Fruit fly (Drosophila melanogaster) whole organism, pupa: ENCODE measurements around the gene CG11398.

Experiments
- CG10348 ChIP-seq: fragments of 200-800 bp; sonication (Bioruptor generic); IDR thresholded peaks from 2 replicates; pipeline ENCODE4 v1.3.6; 2022; ENCODE audit warnings: missing biosample characterization, missing genetic modification characterization
- CG12605 ChIP-seq: fragments of 200-800 bp; sonication (Bioruptor generic); IDR thresholded peaks from 2 replicates; pipeline ENCODE4 v1.3.6; 2022; ENCODE audit warnings: missing biosample characterization, missing genetic modification characterization
- CG13204 ChIP-seq: fragments of 200-800 bp; sonication (Bioruptor generic); optimal IDR thresholded peaks from 2 replicates; lab custom pipeline; 2018; ENCODE audit warnings: missing biosample characterization, mild to moderate bottlenecking, missing genetic modification characterization, moderate library complexity
- CG14655 ChIP-seq: fragments of 200-800 bp; sonication (Bioruptor generic); optimal IDR thresholded peaks from 3 replicates; lab custom pipeline; 2017; ENCODE audit warnings: mild to moderate bottlenecking, missing biosample characterization, missing genetic modification reagents, missing genetic modification characterization
- CG15710 ChIP-seq: fragments of 200-800 bp; sonication (Bioruptor generic); optimal IDR thresholded peaks from 2 replicates; lab custom pipeline; 2018; ENCODE audit warnings: missing biosample characterization, mild to moderate bottlenecking, missing genetic modification characterization, moderate library complexity
- CG17806 ChIP-seq: fragments of 200-800 bp; sonication (Bioruptor generic); optimal IDR thresholded peaks from 2 replicates; lab custom pipeline; 2018; ENCODE audit warnings: missing biosample characterization, mild to moderate bottlenecking, missing genetic modification characterization, moderate library complexity
- CG32121 ChIP-seq: fragments of 200-800 bp; sonication (Bioruptor generic); IDR thresholded peaks from 2 replicates; pipeline ENCODE4 v1.3.6; 2022; ENCODE audit warnings: missing biosample characterization, missing genetic modification characterization
- CG34367 ChIP-seq: fragments of 200-800 bp; sonication (Bioruptor generic); optimal IDR thresholded peaks from 2 replicates; lab custom pipeline; 2018; ENCODE audit warnings: missing biosample characterization, mild to moderate bottlenecking, missing genetic modification characterization
- CG4496 ChIP-seq: fragments of 200-800 bp; sonication (Bioruptor generic); IDR thresholded peaks from 3 replicates; pipeline ENCODE4 v1.3.6; 2022; ENCODE audit warnings: missing biosample characterization, missing genetic modification characterization
- CG8159 ChIP-seq: fragments of 200-800 bp; sonication (Bioruptor generic); optimal IDR thresholded peaks from 3 replicates; lab custom pipeline; 2018; ENCODE audit warnings: missing biosample characterization, mild to moderate bottlenecking, missing genetic modification characterization, moderate library complexity
- CG8301 ChIP-seq: fragments of 200-800 bp; sonication (Bioruptor generic); optimal IDR thresholded peaks from 2 replicates; lab custom pipeline; 2018; ENCODE audit warnings: missing biosample characterization, mild to moderate bottlenecking, missing genetic modification characterization
- CG9948 ChIP-seq: fragments of 200-800 bp; sonication (Bioruptor generic); optimal IDR thresholded peaks from 2 replicates; lab custom pipeline; 2018; ENCODE audit warnings: missing biosample characterization, mild to moderate bottlenecking, missing genetic modification characterization, moderate library complexity
- D1 ChIP-seq: fragments of 200-800 bp; sonication (Bioruptor generic); optimal IDR thresholded peaks from 2 replicates; lab custom pipeline; 2018; ENCODE audit warnings: missing biosample characterization, mild to moderate bottlenecking, missing genetic modification characterization, moderate library complexity
- EcR ChIP-seq: fragments of 200-800 bp; sonication (Bioruptor generic); optimal IDR thresholded peaks from 3 replicates; lab custom pipeline; 2019; ENCODE audit warnings: missing biosample characterization, missing genetic modification characterization, mild to moderate bottlenecking, moderate library complexity, missing genetic modification reagents
- Ets98B ChIP-seq: fragments of 200-800 bp; sonication (Bioruptor generic); IDR thresholded peaks from 2 replicates; pipeline ENCODE4 v1.3.6; 2022; ENCODE audit warnings: missing biosample characterization, missing genetic modification characterization
- Pif1A ChIP-seq: fragments of 200-800 bp; sonication (Bioruptor generic); optimal IDR thresholded peaks from 3 replicates; lab custom pipeline; 2016; ENCODE audit warnings: missing biosample characterization, missing genetic modification characterization
- Pif1B ChIP-seq: fragments of 200-800 bp; sonication (Bioruptor generic); optimal IDR thresholded peaks from 3 replicates; lab custom pipeline; 2016; ENCODE audit warnings: missing biosample characterization, missing genetic modification characterization
- Snoo ChIP-seq: fragments of 200-800 bp; sonication (Bioruptor generic); optimal IDR thresholded peaks from 3 replicates; lab custom pipeline; 2017; ENCODE audit warnings: missing biosample characterization, mild to moderate bottlenecking, missing genetic modification characterization, inconsistent platforms
- fd96Ca ChIP-seq: fragments of 200-800 bp; sonication (Bioruptor generic); IDR thresholded peaks from 3 replicates; pipeline ENCODE4 v1.3.6; 2022; ENCODE audit warnings: missing biosample characterization, missing genetic modification characterization
- gl ChIP-seq: fragments of 200-800 bp; sonication (Bioruptor generic); optimal IDR thresholded peaks from 2 replicates; lab custom pipeline; 2018; ENCODE audit warnings: missing biosample characterization, mild to moderate bottlenecking, missing genetic modification characterization
- rn ChIP-seq: fragments of 200-800 bp; sonication (Bioruptor generic); IDR thresholded peaks from 2 replicates; pipeline ENCODE4 v1.3.6; 2022; ENCODE audit warnings: missing biosample characterization, missing genetic modification characterization

The CG11398 gene

DNA sequence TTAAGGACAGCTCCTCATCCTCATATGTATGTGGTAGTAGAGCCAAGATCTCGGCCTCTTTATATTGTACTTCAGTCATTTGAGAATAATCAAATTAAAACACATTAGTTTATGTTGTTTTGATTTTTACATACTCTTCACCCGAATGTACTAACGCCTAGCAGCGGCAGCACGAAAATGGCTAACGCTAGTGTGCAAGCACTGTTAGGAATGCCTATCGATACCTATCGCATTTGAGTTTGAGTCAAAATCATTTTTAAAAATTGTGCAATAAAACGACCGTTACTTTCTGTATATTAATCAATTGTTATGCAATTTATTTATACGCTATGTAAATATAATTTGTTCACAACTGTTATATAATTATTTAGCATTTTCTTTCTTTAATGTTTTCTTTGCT is at the start of gene CG11398:
CG11398 (minus strand) TSS at position 157 of the 400 bp plus-strand sequence.
- TF ChIP-seq rn (GFP tag; lab: Robert Waterston, UW) = no peak
- no peak for TF ChIP-seq gl (tag; lab: Kevin White, UChicago)

DNA sequence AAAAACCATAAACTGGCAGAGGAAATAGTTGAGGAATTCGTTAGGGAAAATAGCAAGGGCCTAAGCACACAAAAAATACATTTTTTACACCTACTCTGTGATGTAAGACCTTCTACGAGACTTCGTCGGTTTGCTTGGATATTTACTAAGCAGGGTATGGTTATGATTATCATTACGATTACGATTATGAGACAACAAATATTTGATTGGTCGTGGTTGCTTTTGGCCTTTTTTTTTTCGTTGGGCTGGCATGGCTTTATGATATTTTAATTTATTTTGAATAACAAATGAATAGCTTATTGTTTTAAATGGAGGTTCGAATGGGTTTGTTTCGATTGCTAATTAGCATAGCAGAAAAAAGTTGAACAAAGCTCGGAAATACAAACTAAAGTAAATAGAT is 49.6 kb upstream of the CG11398 start:
- no peak for TF ChIP-seq CG15710
- TF ChIP-seq CG4496 = no peak
- TF ChIP-seq CG12605 (GFP tag; lab: Robert Waterston, UW) = no peak
- TF ChIP-seq CG34367 = no peak
- no peak for TF ChIP-seq fd96Ca (GFP tag; lab: Robert Waterston, UW)
- no peak for TF ChIP-seq CG8301
- TF ChIP-seq CG14655 (GFP tag; lab: Kevin White, UChicago) = no peak
- TF ChIP-seq CG17806 = no peak
- TF ChIP-seq Ets98B (GFP tag; lab: Robert Waterston, UW) = no peak
- no peak for TF ChIP-seq EcR
- no peak for TF ChIP-seq CG13204 (GFP tag; lab: Kevin White, UChicago)
- TF ChIP-seq Pif1A (GFP tag; lab: Kevin White, UChicago) = no peak
- no peak for TF ChIP-seq CG9948 (tag; lab: Kevin White, UChicago)
- no peak for TF ChIP-seq CG32121 (GFP tag; lab: Robert Waterston, UW)
- TF ChIP-seq Snoo (tag; lab: Kevin White, UChicago) = no peak

DNA sequence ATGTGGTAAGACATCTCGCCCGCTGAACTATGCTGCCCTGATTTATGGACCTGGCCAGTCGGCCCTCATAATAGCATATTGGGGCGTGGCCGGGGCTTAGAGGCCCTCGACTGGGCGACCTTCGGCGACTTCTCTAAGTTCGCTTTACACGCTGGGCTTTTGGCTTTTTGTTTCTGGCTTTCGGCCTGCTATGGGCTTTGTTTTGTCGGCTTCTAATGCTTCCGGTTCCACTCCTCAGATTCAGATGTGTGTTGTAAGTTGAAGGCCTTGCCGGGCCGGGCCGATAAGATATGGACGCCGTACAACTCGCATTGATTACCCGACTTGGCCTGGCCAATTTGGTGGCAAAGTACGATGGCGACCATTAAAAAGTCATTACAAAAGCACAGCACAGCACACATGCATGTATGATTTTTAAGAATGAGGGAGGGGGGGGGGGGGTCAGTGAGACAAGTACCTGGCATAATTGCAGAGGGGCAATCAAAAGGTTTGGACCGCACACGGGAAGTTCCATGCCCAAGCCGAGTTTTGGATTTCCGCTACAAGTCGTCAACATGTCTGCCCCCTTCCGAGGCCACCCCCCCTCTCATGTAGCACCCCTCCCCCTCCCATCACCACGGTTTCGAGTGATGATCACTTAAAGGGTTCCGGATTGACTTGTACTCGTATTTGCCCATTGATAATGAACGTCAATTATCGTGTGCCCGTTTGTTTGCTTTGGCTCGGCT is 47.7 kb upstream of the CG11398 start:
- no peak for TF ChIP-seq CG8159
- no peak for TF ChIP-seq gl (tag; lab: Kevin White, UChicago)
- TF ChIP-seq fd96Ca (GFP tag; lab: Robert Waterston, UW) = no peak

DNA sequence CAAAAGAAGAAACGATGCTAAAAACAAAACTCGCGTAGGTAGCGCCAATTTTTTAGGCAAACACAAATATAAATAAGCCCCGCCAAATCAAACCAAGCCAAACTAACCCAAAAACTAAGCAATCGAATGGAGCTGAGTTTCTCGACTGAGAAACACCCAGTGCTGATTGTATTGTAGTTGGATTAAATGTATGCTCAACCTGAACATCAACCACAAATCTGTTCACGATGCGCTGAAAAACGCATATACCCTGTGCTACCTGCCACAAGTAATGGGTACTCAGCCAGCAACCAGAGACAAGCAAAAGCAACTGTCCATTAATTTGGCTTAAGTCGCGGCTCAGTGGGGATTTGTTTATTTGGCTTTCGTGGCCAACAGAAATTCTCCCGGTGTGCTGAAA is 45.4 kb upstream of the CG11398 start:
- TF ChIP-seq Ets98B (GFP tag; lab: Robert Waterston, UW) = peak; percentile 40; the same call in 1 of the 2 replicates
- no peak for TF ChIP-seq CG8159
- TF ChIP-seq CG32121 (GFP tag; lab: Robert Waterston, UW) = no peak
- no peak for TF ChIP-seq CG8301

DNA sequence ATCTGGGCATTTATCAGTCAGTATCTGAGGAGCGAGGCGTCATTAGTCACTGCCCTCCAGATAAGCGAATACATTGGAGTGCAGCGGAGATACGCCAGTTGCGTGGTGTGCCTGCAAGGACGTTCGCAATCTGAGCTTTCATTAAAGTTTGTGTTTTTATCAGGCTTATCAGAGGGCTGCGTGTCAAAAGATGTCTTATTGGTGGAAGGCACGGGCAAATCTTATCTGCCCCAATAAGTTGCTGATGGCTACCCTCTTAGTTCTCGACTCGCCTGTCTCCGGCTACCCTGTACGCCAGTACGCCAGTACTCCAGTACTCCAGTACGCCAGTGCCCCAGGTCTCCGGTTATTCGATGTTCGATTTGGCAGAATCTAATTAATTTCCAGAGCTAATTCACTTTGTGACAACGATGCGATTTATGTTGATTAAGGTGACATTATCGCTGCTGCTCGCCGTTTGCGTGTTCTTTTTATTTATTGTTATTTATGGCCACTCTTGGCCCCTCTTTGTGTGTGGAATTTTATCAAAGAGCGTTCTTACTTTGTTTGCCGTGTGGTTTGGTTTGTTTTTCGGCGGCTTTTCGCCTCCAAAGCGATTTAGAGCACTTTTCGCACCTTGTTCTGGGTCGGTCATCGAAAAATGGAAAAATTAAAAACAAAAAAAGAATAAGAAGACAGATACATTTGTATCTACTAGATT is 41.9 kb upstream of the CG11398 start:
- TF ChIP-seq CG17806 = no peak
- TF ChIP-seq EcR = no peak
- no peak for TF ChIP-seq Snoo (tag; lab: Kevin White, UChicago)
- TF ChIP-seq gl (tag; lab: Kevin White, UChicago) = no peak
- TF ChIP-seq CG4496 = no peak
- no peak for TF ChIP-seq fd96Ca (GFP tag; lab: Robert Waterston, UW)
- TF ChIP-seq CG32121 (GFP tag; lab: Robert Waterston, UW) = no peak
- no peak for TF ChIP-seq CG14655 (GFP tag; lab: Kevin White, UChicago)
- TF ChIP-seq CG8159 = no peak
- no peak for TF ChIP-seq D1 (tag; lab: Kevin White, UChicago)
- TF ChIP-seq CG12605 (GFP tag; lab: Robert Waterston, UW) = no peak
- TF ChIP-seq rn (GFP tag; lab: Robert Waterston, UW) = no peak
- TF ChIP-seq Pif1A (GFP tag; lab: Kevin White, UChicago) = no peak
- no peak for TF ChIP-seq CG10348 (GFP tag; lab: Robert Waterston, UW)
- no peak for TF ChIP-seq Ets98B (GFP tag; lab: Robert Waterston, UW)

DNA sequence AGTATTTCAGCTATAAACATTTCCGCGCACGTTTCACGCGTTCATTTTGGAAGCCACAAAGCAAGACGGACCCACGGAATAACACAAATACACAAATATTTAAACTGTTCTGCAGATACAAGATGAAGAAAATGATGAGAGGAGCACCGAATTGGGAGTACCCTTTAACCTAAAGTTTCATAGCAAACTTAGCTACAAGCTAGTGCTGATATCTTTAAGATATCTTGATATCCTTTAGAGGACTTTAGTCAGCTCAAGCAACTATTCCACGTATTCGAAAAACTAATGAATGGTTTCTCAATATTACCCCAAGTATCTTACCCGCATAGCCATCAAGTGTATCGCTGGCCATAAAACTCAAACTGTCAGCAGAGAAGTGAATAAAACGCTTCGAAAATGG is 41.2 kb upstream of the CG11398 start:
- TF ChIP-seq CG12605 (GFP tag; lab: Robert Waterston, UW) = no peak

DNA sequence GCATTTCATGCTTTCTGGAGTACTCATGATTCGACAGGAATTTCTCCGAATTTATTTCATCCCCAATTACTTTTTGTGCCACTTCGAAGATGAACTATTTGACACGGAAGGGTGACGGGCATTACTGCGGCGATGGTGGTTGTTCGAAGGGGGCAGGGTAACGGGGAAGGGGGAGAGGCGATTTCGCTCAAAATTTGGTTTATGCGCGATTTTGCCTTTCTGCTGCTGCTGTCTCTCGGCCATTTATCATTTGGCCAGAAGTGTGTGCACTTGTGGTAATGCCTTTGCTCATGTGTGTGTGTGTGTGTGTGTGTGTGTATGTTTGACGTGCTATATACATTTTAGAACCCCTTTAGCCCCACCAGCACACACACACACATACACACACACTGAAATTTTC is 38.0 kb upstream of the CG11398 start:
- TF ChIP-seq Pif1A (GFP tag; lab: Kevin White, UChicago) = no peak
- no peak for TF ChIP-seq CG4496
- no peak for TF ChIP-seq Ets98B (GFP tag; lab: Robert Waterston, UW)
- no peak for TF ChIP-seq fd96Ca (GFP tag; lab: Robert Waterston, UW)
- no peak for TF ChIP-seq CG32121 (GFP tag; lab: Robert Waterston, UW)
- TF ChIP-seq CG9948 (tag; lab: Kevin White, UChicago) = no peak
- no peak for TF ChIP-seq Pif1B

DNA sequence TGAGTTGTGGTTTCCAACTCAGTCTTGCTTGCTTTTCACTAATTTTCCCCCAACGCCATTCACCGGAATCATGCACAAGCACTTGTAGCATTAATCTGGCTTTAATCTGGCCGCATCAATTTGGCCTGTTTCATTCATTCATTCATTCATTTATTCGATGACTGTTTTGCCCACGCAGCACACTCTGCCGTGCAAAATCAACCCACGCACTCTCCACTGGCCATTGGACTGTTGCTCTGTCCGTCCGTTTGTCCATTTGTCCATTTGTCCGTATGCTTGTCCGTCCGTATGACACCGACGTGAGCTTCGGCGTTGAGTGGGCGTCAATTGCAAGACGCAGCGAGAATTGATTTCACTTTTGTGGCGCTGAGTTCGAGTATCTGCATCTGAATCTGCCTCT is 35.1 kb upstream of the CG11398 start:
- no peak for TF ChIP-seq rn (GFP tag; lab: Robert Waterston, UW)
- no peak for TF ChIP-seq fd96Ca (GFP tag; lab: Robert Waterston, UW)
- no peak for TF ChIP-seq CG4496
- TF ChIP-seq CG9948 (tag; lab: Kevin White, UChicago) = no peak
- TF ChIP-seq CG12605 (GFP tag; lab: Robert Waterston, UW) = no peak
- no peak for TF ChIP-seq Snoo (tag; lab: Kevin White, UChicago)
- no peak for TF ChIP-seq D1 (tag; lab: Kevin White, UChicago)
- TF ChIP-seq CG15710 = no peak
- TF ChIP-seq CG10348 (GFP tag; lab: Robert Waterston, UW) = no peak
- TF ChIP-seq CG17806 = no peak
- no peak for TF ChIP-seq CG14655 (GFP tag; lab: Kevin White, UChicago)
- no peak for TF ChIP-seq CG32121 (GFP tag; lab: Robert Waterston, UW)
- TF ChIP-seq Pif1B = no peak
- TF ChIP-seq EcR = no peak
- TF ChIP-seq CG8301 = no peak
- no peak for TF ChIP-seq gl (tag; lab: Kevin White, UChicago)
- TF ChIP-seq Pif1A (GFP tag; lab: Kevin White, UChicago) = no peak
- no peak for TF ChIP-seq CG13204 (GFP tag; lab: Kevin White, UChicago)
- no peak for TF ChIP-seq CG8159
